Worm (Caenorhabditis elegans) whole organism, L1 larva: ENCODE results near the gene Y39B6A.33.

Experiments used
- C04F5.9 ChIP-seq: sonication (generic microtip); optimal IDR thresholded peaks from 2 replicates; lab custom pipeline; 2016; ENCODE audit warnings: missing genetic modification characterization, missing compliant biosample characterization
- C16A3.4 ChIP-seq: fragments of 150-350 bp; optimal IDR thresholded peaks from 2 replicates; lab custom pipeline; 2014; ENCODE audit warnings: missing biosample characterization, missing genetic modification characterization
- aha-1 ChIP-seq: fragments of 150-350 bp; optimal IDR thresholded peaks from 2 replicates; lab custom pipeline; 2014; ENCODE audit warnings: missing biosample characterization, missing genetic modification characterization
- blmp-1 ChIP-seq: fragments of 150-350 bp; optimal IDR thresholded peaks from 2 replicates; lab custom pipeline; 2014; ENCODE audit warnings: missing biosample characterization, missing genetic modification characterization
- ceh-63 ChIP-seq: fragments of 200-800 bp; sonication (Bioruptor generic); optimal IDR thresholded peaks from 2 replicates; lab custom pipeline; 2018; ENCODE audit warnings: mild to moderate bottlenecking, missing genetic modification characterization, missing compliant biosample characterization
- ceh-82 ChIP-seq, 3 experiments: fragments of 150-350 bp in 1 of 3; sonication (generic microtip) in 2 of 3; optimal IDR thresholded peaks; 2 replicates each; lab custom pipeline; 2014 to 2017; ENCODE audit warnings: missing biosample characterization in 3 of 3, missing genetic modification characterization in 3 of 3
- ceh-88 ChIP-seq: fragments of 200-800 bp; sonication (Bioruptor generic); IDR thresholded peaks from 2 replicates; pipeline ENCODE4 v1.3.6; 2022; ENCODE audit warnings: missing genetic modification characterization, missing compliant biosample characterization
- ceh-90 ChIP-seq: sonication (generic microtip); optimal IDR thresholded peaks from 2 replicates; lab custom pipeline; 2016; ENCODE audit warnings: missing genetic modification characterization, missing compliant biosample characterization
- dsc-1 ChIP-seq: sonication (generic microtip); optimal IDR thresholded peaks from 2 replicates; lab custom pipeline; 2016; ENCODE audit warnings: mild to moderate bottlenecking, missing genetic modification characterization, missing compliant biosample characterization
- efl-1 ChIP-seq, 4 experiments: fragments of 150-350 bp; optimal IDR thresholded peaks in 3 of 4; peaks in 1 of 4; 1 replicate in 1 of 4; 2 replicates in 3 of 4; lab custom pipeline; 2014; ENCODE audit warnings: missing biosample characterization in 2 of 4, missing genetic modification characterization in 2 of 4, missing genetic modification reagents in 2 of 4
- egl-27 ChIP-seq, 2 experiments: fragments of 150-350 bp in 1 of 2; sonication (generic microtip); optimal IDR thresholded peaks; 3 replicates each; lab custom pipeline; 2017 to 2018; ENCODE audit warnings: missing biosample characterization in 2 of 2, missing genetic modification characterization in 2 of 2, missing genetic modification reagents in 2 of 2
- elt-2 ChIP-seq: sonication (generic microtip); optimal IDR thresholded peaks from 2 replicates; lab custom pipeline; 2016; ENCODE audit warnings: missing genetic modification characterization, mild to moderate bottlenecking, inconsistent platforms, missing compliant biosample characterization, missing genetic modification reagents
- elt-3 ChIP-seq, 6 experiments: fragments of 150-350 bp in 1 of 6; sonication (generic microtip); optimal IDR thresholded peaks; 2 replicates each; lab custom pipeline; 2017 to 2018; ENCODE audit warnings: missing biosample characterization in 6 of 6, missing genetic modification characterization in 6 of 6, inconsistent platforms in 1 of 6
- fkh-10 ChIP-seq: sonication (generic microtip); optimal IDR thresholded peaks from 2 replicates; lab custom pipeline; 2017; ENCODE audit warnings: missing biosample characterization, missing genetic modification reagents, missing genetic modification characterization
- fkh-4 ChIP-seq: sonication (generic microtip); optimal IDR thresholded peaks from 2 replicates; lab custom pipeline; 2016; ENCODE audit warnings: missing compliant biosample characterization, missing genetic modification characterization, borderline replicate concordance
- fos-1 ChIP-seq: fragments of 150-350 bp; optimal IDR thresholded peaks from 2 replicates; lab custom pipeline; 2014; ENCODE audit warnings: missing biosample characterization, missing genetic modification characterization
- hlh-17 ChIP-seq: fragments of 200-800 bp; sonication (Bioruptor generic); optimal IDR thresholded peaks from 2 replicates; lab custom pipeline; 2018; ENCODE audit warnings: missing genetic modification characterization, mild to moderate bottlenecking, missing compliant biosample characterization, moderate library complexity, borderline replicate concordance
- hpl-2 ChIP-seq: fragments of 150-350 bp; optimal IDR thresholded peaks from 2 replicates; lab custom pipeline; 2014; ENCODE audit warnings: missing biosample characterization, missing genetic modification reagents, missing genetic modification characterization
- jun-1 ChIP-seq: fragments of 150-350 bp; optimal IDR thresholded peaks from 2 replicates; lab custom pipeline; 2014; ENCODE audit warnings: missing biosample characterization, missing genetic modification reagents, missing genetic modification characterization
- lin-14 ChIP-seq: fragments of 200-800 bp; sonication (Bioruptor generic); optimal IDR thresholded peaks from 2 replicates; lab custom pipeline; 2018; ENCODE audit warnings: mild to moderate bottlenecking, missing genetic modification characterization, moderate library complexity, missing compliant biosample characterization
- lin-15B ChIP-seq: fragments of 150-350 bp; sonication (generic microtip); optimal IDR thresholded peaks from 3 replicates; lab custom pipeline; 2014; ENCODE audit warnings: missing biosample characterization, missing genetic modification characterization
- lin-39 ChIP-seq: fragments of 150-350 bp; optimal IDR thresholded peaks from 2 replicates; lab custom pipeline; 2014; ENCODE audit warnings: missing biosample characterization, missing genetic modification reagents, missing genetic modification characterization
- lir-3 ChIP-seq: sonication (generic microtip); optimal IDR thresholded peaks from 2 replicates; lab custom pipeline; 2016; ENCODE audit warnings: mild to moderate bottlenecking, missing genetic modification characterization, moderate library complexity, missing compliant biosample characterization; ENCODE audit not compliant: poor library complexity
- mab-9 ChIP-seq: fragments of 200-800 bp; sonication (Bioruptor generic); IDR thresholded peaks from 2 replicates; pipeline ENCODE4 v1.3.6; 2022; ENCODE audit warnings: missing genetic modification reagents, missing genetic modification characterization, missing compliant biosample characterization
- mep-1 ChIP-seq: fragments of 150-350 bp; optimal IDR thresholded peaks from 2 replicates; lab custom pipeline; 2014; ENCODE audit warnings: missing biosample characterization, missing genetic modification characterization
- nhr-19 ChIP-seq: fragments of 200-800 bp; sonication (Bioruptor generic); conservative IDR thresholded peaks from 2 replicates; pipeline ENCODE4 v1.3.6; 2022; ENCODE audit warnings: missing genetic modification characterization, missing compliant biosample characterization
- nhr-20 ChIP-seq: sonication (generic microtip); optimal IDR thresholded peaks from 2 replicates; lab custom pipeline; 2016; ENCODE audit warnings: mild to moderate bottlenecking, missing genetic modification characterization, missing compliant biosample characterization
- nhr-237 ChIP-seq: fragments of 150-350 bp; optimal IDR thresholded peaks from 2 replicates; lab custom pipeline; 2014; ENCODE audit warnings: missing biosample characterization, missing genetic modification characterization
- nhr-47 ChIP-seq: sonication (generic microtip); optimal IDR thresholded peaks from 2 replicates; lab custom pipeline; 2016; ENCODE audit warnings: mild to moderate bottlenecking, missing genetic modification characterization, moderate library complexity, missing compliant biosample characterization
- nhr-76 ChIP-seq: sonication (generic microtip); optimal IDR thresholded peaks from 2 replicates; lab custom pipeline; 2017; ENCODE audit warnings: missing biosample characterization, missing genetic modification characterization
- nhr-77 ChIP-seq: fragments of 150-350 bp; optimal IDR thresholded peaks from 2 replicates; lab custom pipeline; 2014; ENCODE audit warnings: missing biosample characterization, missing genetic modification characterization
- nhr-85 ChIP-seq: sonication (generic microtip); peaks from one replicate; lab custom pipeline; 2016; ENCODE audit warnings: missing genetic modification characterization, inconsistent platforms, missing compliant biosample characterization
- pqm-1 ChIP-seq: sonication (generic microtip); optimal IDR thresholded peaks from 3 replicates; lab custom pipeline; 2017; ENCODE audit warnings: missing biosample characterization, missing genetic modification characterization
- swsn-7 ChIP-seq: sonication (generic microtip); optimal IDR thresholded peaks from 2 replicates; lab custom pipeline; 2016; ENCODE audit warnings: missing genetic modification characterization, missing compliant biosample characterization
- tbx-2 ChIP-seq: sonication (generic microtip); optimal IDR thresholded peaks from 2 replicates; lab custom pipeline; 2016; ENCODE audit warnings: missing genetic modification characterization, missing compliant biosample characterization
- tlp-1 ChIP-seq: fragments of 150-350 bp; optimal IDR thresholded peaks from 2 replicates; lab custom pipeline; 2014; ENCODE audit warnings: missing biosample characterization, missing genetic modification characterization
- unc-62 ChIP-seq: fragments of 150-350 bp; optimal IDR thresholded peaks from 2 replicates; lab custom pipeline; 2014; ENCODE audit warnings: missing biosample characterization, missing genetic modification reagents, missing genetic modification characterization
- unc-98 ChIP-seq: fragments of 200-800 bp; sonication (Bioruptor generic); IDR thresholded peaks from 2 replicates; pipeline ENCODE4 v1.3.6; 2022; ENCODE audit warnings: missing genetic modification characterization, missing compliant biosample characterization
- zag-1 ChIP-seq: fragments of 150-350 bp; optimal IDR thresholded peaks from 2 replicates; lab custom pipeline; 2014; ENCODE audit warnings: missing biosample characterization, missing genetic modification characterization
- zip-4 ChIP-seq: fragments of 200-800 bp; sonication (Bioruptor generic); optimal IDR thresholded peaks from 2 replicates; lab custom pipeline; 2018; ENCODE audit warnings: mild to moderate bottlenecking, missing genetic modification characterization, moderate library complexity, missing compliant biosample characterization
- ztf-11 ChIP-seq, 2 experiments: sonication (generic microtip); optimal IDR thresholded peaks; 2 replicates each; lab custom pipeline; 2016 to 2017; ENCODE audit warnings: missing genetic modification characterization in 2 of 2, missing biosample characterization in 1 of 2, missing compliant biosample characterization in 1 of 2
- ztf-4 ChIP-seq: fragments of 150-350 bp; optimal IDR thresholded peaks from 2 replicates; lab custom pipeline; 2014; ENCODE audit warnings: missing biosample characterization, missing genetic modification characterization

Y39B6A.33 gene

ce11 chrV:18990238-18990901 lies 11.4 kb upstream of the Y39B6A.33 start, which contains the start of the genes reps-1 and Y39B6A.37 (continued):
- TF ChIP-seq lin-39 (tag; lab: Kevin White, UChicago) = peak; percentile 57
- TF ChIP-seq blmp-1 = peak; percentile 42
- TF ChIP-seq tbx-2 (tag; lab: Kevin White, UChicago) = peak; percentile 80
- TF ChIP-seq ceh-90 = peak; percentile 57
- peak; percentile 9 for TF ChIP-seq hpl-2
- peak; percentile 43 for TF ChIP-seq fkh-4 (tag; lab: Kevin White, UChicago)
- TF ChIP-seq unc-62 (GFP tag; lab: Kevin White, UChicago) = no peak
- TF ChIP-seq zip-4 = no peak
- TF ChIP-seq mep-1 = peak; percentile 88

ce11 chrV:18990958-18991357 lies 10.8 kb upstream of the Y39B6A.33 start:
- no peak for TF ChIP-seq pqm-1
- TF ChIP-seq unc-62 (GFP tag; lab: Kevin White, UChicago) = no peak
- TF ChIP-seq ceh-82 (tag; optimal IDR thresholded peaks at IDR 0.05; lab: Kevin White, UChicago) = no peak
- TF ChIP-seq zip-4 = no peak
- TF ChIP-seq aha-1 (tag; lab: Kevin White, UChicago) = no peak
- no peak for TF ChIP-seq C16A3.4 (tag; lab: Kevin White, UChicago)
- TF ChIP-seq nhr-77 = no peak
- no peak for TF ChIP-seq swsn-7 (tag; lab: Kevin White, UChicago)
- no peak for TF ChIP-seq jun-1 (tag; lab: Kevin White, UChicago)
- no peak for TF ChIP-seq ztf-4

- TF ChIP-seq swsn-7 (tag; lab: Kevin White, UChicago) (no peak), nhr-20 (tag; lab: Kevin White, UChicago) (no peak), ceh-88 (GFP tag; lab: Robert Waterston, UW) (no peak), efl-1 (optimal IDR thresholded peaks at IDR 0.05; lab: Kevin White, UChicago) (no peak), efl-1 (GFP tag; optimal IDR thresholded peaks at IDR 0.05 in 1 of 2; lab: Kevin White, UChicago) (peak in 1 of 2 experiments; percentile 25), nhr-76 (tag; lab: Kevin White, UChicago) (no peak), fkh-10 (GFP tag; lab: Kevin White, UChicago) (no peak)
- TF ChIP-seq, all 84 proteins: peak for 1
Observed at ce11 chrV:18993017-18993416, 8.7 kb upstream of the Y39B6A.33 start.

ce11 chrV:18993535-18993990 lies 8.2 kb upstream of the Y39B6A.33 start, which contains the start of gene gtf-2F2:
Gene gtf-2F2, plus strand, starts transcription at chrV:18993940.
- no peak for TF ChIP-seq nhr-237 (tag; lab: Kevin White, UChicago)
- no peak for TF ChIP-seq C04F5.9
- TF ChIP-seq swsn-7 (tag; lab: Kevin White, UChicago) = no peak
- no peak for TF ChIP-seq fos-1 (tag; lab: Kevin White, UChicago)
- no peak for TF ChIP-seq ceh-63 (GFP tag; lab: Kevin White, UChicago)
- TF ChIP-seq nhr-19 = no peak
- no peak for TF ChIP-seq nhr-85 (tag; lab: Kevin White, UChicago)
- TF ChIP-seq hlh-17 (GFP tag; lab: Kevin White, UChicago) = no peak

ce11 chrV:18998045-18998444 lies 3.7 kb upstream of the Y39B6A.33 start, which contains the start of gene tgt-2:
Gene tgt-2, plus strand, starts transcription at chrV:18998345.
- TF ChIP-seq unc-98 (GFP tag; lab: Robert Waterston, UW) (no peak), lin-14 (no peak), ceh-63 (GFP tag; lab: Kevin White, UChicago) (no peak), egl-27 (tag; optimal IDR thresholded peaks at IDR 0.05; lab: Kevin White, UChicago) (no peak), ztf-11 (tag; optimal IDR thresholded peaks at IDR 0.05; lab: Kevin White, UChicago) (no peak), C04F5.9 (no peak), lir-3 (tag; lab: Kevin White, UChicago) (no peak), nhr-76 (tag; lab: Kevin White, UChicago) (no peak), elt-3 (tag; optimal IDR thresholded peaks at IDR 0.05; lab: Kevin White, UChicago) (no peak), zag-1 (tag; lab: Kevin White, UChicago) (no peak), tlp-1 (tag; lab: Kevin White, UChicago) (no peak), mab-9 (no peak), nhr-47 (tag; lab: Kevin White, UChicago) (no peak), elt-2 (tag; lab: Kevin White, UChicago) (no peak), dsc-1 (tag; lab: Kevin White, UChicago) (no peak), lin-15B (tag; lab: Kevin White, UChicago) (no peak), blmp-1 (no peak)
